Fruit fly (Drosophila melanogaster) whole organism, embryonic: ENCODE results near the gene CG14664.

Source experiments
- Asciz ChIP-seq: fragments of 200-800 bp; sonication (Bioruptor generic); optimal IDR thresholded peaks from 2 replicates; lab custom pipeline; 2017; ENCODE audit warnings: missing biosample characterization, mild to moderate bottlenecking, missing genetic modification characterization, missing genetic modification reagents
- Awh ChIP-seq: fragments of 200-800 bp; sonication (Bioruptor generic); IDR thresholded peaks from 2 replicates; pipeline ENCODE4, ENCODE4 v1.3.6; 2022; ENCODE audit warnings: missing biosample characterization, missing genetic modification characterization
- Bteb2 ChIP-seq: fragments of 200-800 bp; sonication (Bioruptor generic); optimal IDR thresholded peaks from 2 replicates; lab custom pipeline; 2016; ENCODE audit warnings: missing biosample characterization, missing genetic modification characterization
- CG10462 ChIP-seq: fragments of 200-800 bp; sonication (Bioruptor generic); optimal IDR thresholded peaks from 2 replicates; lab custom pipeline; 2016; ENCODE audit warnings: missing biosample characterization, missing genetic modification characterization
- CG12236 ChIP-seq: fragments of 200-800 bp; sonication (Bioruptor generic); optimal IDR thresholded peaks from 2 replicates; lab custom pipeline; 2016; ENCODE audit warnings: missing biosample characterization, missing genetic modification characterization
- CG13287 ChIP-seq: fragments of 200-800 bp; sonication (Bioruptor generic); IDR thresholded peaks from 2 replicates; pipeline ENCODE4 v1.3.6; 2022; ENCODE audit warnings: missing biosample characterization, missing genetic modification characterization; ENCODE audit not compliant: partially characterized antibody
- CG13296 ChIP-seq: fragments of 200-800 bp; sonication (Bioruptor generic); optimal IDR thresholded peaks from 3 replicates; lab custom pipeline; 2018; ENCODE audit warnings: missing biosample characterization, mild to moderate bottlenecking, missing genetic modification characterization
- CG14441 ChIP-seq: fragments of 200-800 bp; sonication (Bioruptor generic); IDR thresholded peaks from 2 replicates; pipeline ENCODE4 v1.3.6; 2022; ENCODE audit warnings: missing biosample characterization, missing genetic modification characterization
- CG14860 ChIP-seq: fragments of 200-800 bp; sonication (Bioruptor generic); IDR thresholded peaks from 3 replicates; pipeline ENCODE4 v1.3.6; 2022; ENCODE audit warnings: missing biosample characterization, missing genetic modification characterization; ENCODE audit not compliant: partially characterized antibody
- CG16779 ChIP-seq: fragments of 200-800 bp; sonication (Bioruptor generic); IDR thresholded peaks from 2 replicates; pipeline ENCODE4 v1.3.6; 2022; ENCODE audit warnings: missing biosample characterization, missing genetic modification characterization
- CG17802 ChIP-seq: fragments of 200-800 bp; sonication (Bioruptor generic); optimal IDR thresholded peaks from 2 replicates; lab custom pipeline; 2018; ENCODE audit warnings: missing biosample characterization, mild to moderate bottlenecking, missing genetic modification characterization, moderate library complexity
- CG18011 ChIP-seq: fragments of 200-800 bp; sonication (Bioruptor generic); optimal IDR thresholded peaks from 2 replicates; lab custom pipeline; 2017; ENCODE audit warnings: missing biosample characterization, missing genetic modification characterization, mild to moderate bottlenecking, moderate library complexity, missing genotype
- CG2129 ChIP-seq: fragments of 200-800 bp; sonication (Bioruptor generic); IDR thresholded peaks from 2 replicates; pipeline ENCODE4 v1.3.6; 2022; ENCODE audit warnings: missing biosample characterization, missing genetic modification characterization; ENCODE audit not compliant: partially characterized antibody
- CG4617 ChIP-seq: fragments of 200-800 bp; sonication (Bioruptor generic); optimal IDR thresholded peaks from 3 replicates; lab custom pipeline; 2016; ENCODE audit warnings: missing biosample characterization, missing genetic modification characterization, borderline replicate concordance
- CG5180 ChIP-seq: fragments of 200-800 bp; sonication (Bioruptor generic); optimal IDR thresholded peaks from 3 replicates; lab custom pipeline; 2017; ENCODE audit warnings: missing biosample characterization, missing genetic modification characterization, mild to moderate bottlenecking, moderate library complexity, missing genetic modification reagents
- CG6683 ChIP-seq: fragments of 200-800 bp; sonication (Bioruptor generic); optimal IDR thresholded peaks from 2 replicates; lab custom pipeline; 2017; ENCODE audit warnings: missing biosample characterization, mild to moderate bottlenecking, missing genetic modification characterization, missing genetic modification reagents
- CG8359 ChIP-seq: fragments of 200-800 bp; sonication (Bioruptor generic); optimal IDR thresholded peaks from 2 replicates; lab custom pipeline; 2017; ENCODE audit warnings: missing biosample characterization, mild to moderate bottlenecking, missing genetic modification characterization, borderline replicate concordance
- CG8388 ChIP-seq: fragments of 200-800 bp; sonication (Bioruptor generic); optimal IDR thresholded peaks from 2 replicates; lab custom pipeline; 2019; ENCODE audit warnings: missing biosample characterization, mild to moderate bottlenecking, missing genetic modification characterization, moderate library complexity
- CG9437 ChIP-seq: fragments of 200-800 bp; sonication (Bioruptor generic); optimal IDR thresholded peaks from 2 replicates; lab custom pipeline; 2018; ENCODE audit warnings: missing biosample characterization, mild to moderate bottlenecking, missing genetic modification characterization
- Dfd ChIP-seq, 2 experiments: fragments of >200 bp; optimal IDR thresholded peaks; 2 replicates each; lab custom pipeline; 2017; ENCODE audit warnings: missing biosample characterization in 2 of 2, missing genetic modification characterization in 2 of 2
- GATAe ChIP-seq: fragments of 200-800 bp; sonication (Bioruptor generic); conservative IDR thresholded peaks from 2 replicates; pipeline ENCODE4 v1.3.6; 2022; ENCODE audit warnings: missing biosample characterization, missing genetic modification characterization
- HLH3B ChIP-seq: fragments of 200-800 bp; sonication (Bioruptor generic); IDR thresholded peaks from 2 replicates; pipeline ENCODE4 v1.3.6; 2022; ENCODE audit warnings: missing biosample characterization, missing genetic modification characterization
- Hmr ChIP-seq: fragments of 200-800 bp; sonication (Bioruptor generic); optimal IDR thresholded peaks from 3 replicates; lab custom pipeline; 2017; ENCODE audit warnings: mild to moderate bottlenecking, missing biosample characterization, missing genetic modification reagents, missing genetic modification characterization
- Hr78 ChIP-seq, 2 experiments: fragments of 200-800 bp in 1 of 2; fragments of >200 bp in 1 of 2; sonication (Bioruptor generic) in 1 of 2; optimal IDR thresholded peaks; 2 replicates each; lab custom pipeline; 2017 to 2019; ENCODE audit warnings: missing biosample characterization in 2 of 2, missing genetic modification characterization in 2 of 2, mild to moderate bottlenecking in 1 of 2, moderate library complexity in 1 of 2
- Oli ChIP-seq: fragments of 200-800 bp; sonication (Bioruptor generic); optimal IDR thresholded peaks from 2 replicates; lab custom pipeline; 2018; ENCODE audit warnings: missing biosample characterization, mild to moderate bottlenecking, missing genetic modification characterization, moderate library complexity
- PHDP ChIP-seq: fragments of 200-800 bp; sonication (Bioruptor generic); optimal IDR thresholded peaks from 3 replicates; lab custom pipeline; 2018; ENCODE audit warnings: missing biosample characterization, mild to moderate bottlenecking, missing genetic modification characterization, moderate library complexity
- Pdp1 ChIP-seq, 2 experiments: fragments of 200-800 bp; sonication (Bioruptor generic); optimal IDR thresholded peaks; 3 replicates each; lab custom pipeline; 2016; ENCODE audit warnings: missing biosample characterization in 2 of 2, missing genetic modification characterization in 2 of 2, mild to moderate bottlenecking in 1 of 2, moderate library complexity in 1 of 2
- Vsx1 ChIP-seq: fragments of 200-800 bp; sonication (Bioruptor generic); optimal IDR thresholded peaks from 2 replicates; lab custom pipeline; 2017; ENCODE audit warnings: missing biosample characterization, mild to moderate bottlenecking, missing genetic modification characterization, missing genetic modification reagents
- bsh ChIP-seq, 2 experiments: fragments of 200-800 bp; sonication (Bioruptor generic); optimal IDR thresholded peaks; 2 replicates each; lab custom pipeline; 2017 to 2018; ENCODE audit warnings: mild to moderate bottlenecking in 2 of 2, missing biosample characterization in 2 of 2, missing genetic modification characterization in 2 of 2, moderate library complexity in 1 of 2
- chinmo ChIP-seq: fragments of 200-800 bp; sonication (Bioruptor generic); IDR thresholded peaks from 4 replicates; pipeline ENCODE4 v1.3.6; 2022; ENCODE audit warnings: missing biosample characterization, missing genetic modification characterization; ENCODE audit not compliant: partially characterized antibody
- dan ChIP-seq: fragments of 200-800 bp; sonication (Bioruptor generic); IDR thresholded peaks from 2 replicates; pipeline ENCODE4 v1.3.6; 2022; ENCODE audit warnings: missing biosample characterization, missing genetic modification characterization
- ftz-f1 ChIP-seq: fragments of 200-800 bp; sonication (Bioruptor generic); optimal IDR thresholded peaks from 2 replicates; lab custom pipeline; 2016; ENCODE audit warnings: missing biosample characterization, missing genetic modification characterization
- grn ChIP-seq: fragments of 200-800 bp; sonication (Bioruptor generic); optimal IDR thresholded peaks from 3 replicates; lab custom pipeline; 2017; ENCODE audit warnings: missing biosample characterization, missing genetic modification characterization
- insv ChIP-seq, 2 experiments: fragments of 200-800 bp; sonication (Bioruptor generic); optimal IDR thresholded peaks; 3 replicates each; lab custom pipeline; 2016 to 2018; ENCODE audit warnings: missing biosample characterization in 2 of 2, missing genetic modification characterization in 2 of 2
- kni ChIP-seq: fragments of 200-800 bp; sonication (Bioruptor generic); optimal IDR thresholded peaks from 3 replicates; lab custom pipeline; 2017; ENCODE audit warnings: mild to moderate bottlenecking, missing biosample characterization, missing genetic modification reagents, missing genetic modification characterization
- mam ChIP-seq: fragments of 200-800 bp; sonication (Bioruptor generic); optimal IDR thresholded peaks from 3 replicates; lab custom pipeline; 2016; ENCODE audit warnings: missing biosample characterization, missing genetic modification characterization
- oc ChIP-seq: fragments of 200-800 bp; sonication (Bioruptor generic); optimal IDR thresholded peaks from 2 replicates; lab custom pipeline; 2018; ENCODE audit warnings: missing biosample characterization, mild to moderate bottlenecking, missing genetic modification characterization, moderate library complexity
- sd ChIP-seq: fragments of 200-800 bp; sonication (Bioruptor generic); optimal IDR thresholded peaks from 3 replicates; lab custom pipeline; 2018; ENCODE audit warnings: missing biosample characterization, mild to moderate bottlenecking, missing genetic modification characterization, moderate library complexity
- sens ChIP-seq: fragments of 200-800 bp; sonication (Bioruptor generic); peaks from one replicate; lab custom pipeline; 2016; ENCODE audit warnings: missing biosample characterization, missing genetic modification characterization
- sima ChIP-seq: fragments of 200-800 bp; sonication (Bioruptor generic); optimal IDR thresholded peaks from 2 replicates; lab custom pipeline; 2016; ENCODE audit warnings: missing biosample characterization, missing genetic modification characterization
- tll ChIP-seq, 2 experiments: fragments of 200-800 bp in 1 of 2; fragments of >200 bp in 1 of 2; sonication (Bioruptor generic) in 1 of 2; optimal IDR thresholded peaks; 2 replicates each; lab custom pipeline; 2017 to 2019; ENCODE audit warnings: missing biosample characterization in 2 of 2, missing genetic modification characterization in 2 of 2, mild to moderate bottlenecking in 1 of 2, moderate library complexity in 1 of 2
- tx ChIP-seq: fragments of 200-800 bp; sonication (Bioruptor generic); optimal IDR thresholded peaks from 2 replicates; lab custom pipeline; 2016; ENCODE audit warnings: missing biosample characterization, missing genetic modification characterization
- z ChIP-seq: fragments of 200-800 bp; sonication (Bioruptor generic); IDR thresholded peaks from 3 replicates; pipeline ENCODE4 v1.3.6; 2022; ENCODE audit warnings: missing biosample characterization, missing genetic modification characterization
- zen ChIP-seq: fragments of 200-800 bp; sonication (Bioruptor generic); optimal IDR thresholded peaks from 3 replicates; lab custom pipeline; 2018; ENCODE audit warnings: missing biosample characterization, mild to moderate bottlenecking, missing genetic modification characterization, moderate library complexity

CG14664 gene

DNA sequence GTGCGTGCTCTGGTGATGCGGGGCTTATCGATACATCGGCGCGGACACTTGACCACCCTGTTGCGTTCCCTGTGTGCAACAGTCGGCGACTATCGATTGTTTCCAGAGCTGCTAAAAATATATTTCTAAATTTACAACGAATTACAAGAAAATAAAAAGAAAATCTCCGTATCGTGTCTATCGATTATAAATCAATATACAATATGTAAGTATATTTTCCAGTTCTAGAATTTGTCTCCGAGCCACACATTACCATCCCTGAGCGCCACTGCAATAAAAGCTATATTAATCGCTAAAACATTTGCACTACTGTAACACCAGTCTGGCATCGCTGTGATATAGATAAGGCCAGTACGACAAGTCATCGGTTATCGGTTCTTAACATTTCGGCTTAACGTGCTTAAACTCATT is 8.3 kb downstream of the CG14664 start, which contains the start of the genes Kat60 and Mms19 (continued):
- peak; percentile 33 for TF ChIP-seq kni (GFP tag; lab: Kevin White, UChicago)
- no peak for TF ChIP-seq bsh (GFP tag; optimal IDR thresholded peaks at IDR 0.05; lab: Kevin White, UChicago)
- TF ChIP-seq Asciz: no peak
- peak; percentile 39; the same call in 1 of the 2 replicates for TF ChIP-seq HLH3B
- TF ChIP-seq GATAe: peak; percentile 78
- TF ChIP-seq chinmo (GFP tag; lab: Robert Waterston, UW): peak; percentile 36; the same call in 2 of the 4 replicates
- peak; percentile 7 for TF ChIP-seq CG18011
- TF ChIP-seq CG12236: no peak
- no peak for TF ChIP-seq CG9437 (GFP tag; lab: Kevin White, UChicago)
- peak; percentile 60 for TF ChIP-seq tx (GFP tag; lab: Kevin White, UChicago)
- no peak for TF ChIP-seq CG5180 (GFP tag; lab: Kevin White, UChicago)
- no peak for TF ChIP-seq CG13296 (GFP tag; lab: Kevin White, UChicago)
- no peak for TF ChIP-seq Dfd (GFP tag; optimal IDR thresholded peaks at IDR 0.05; lab: Kevin White, UChicago)
- TF ChIP-seq CG2129 (GFP tag; lab: Robert Waterston, UW): peak; percentile 88
- TF ChIP-seq dan: no peak
- no peak for TF ChIP-seq ftz-f1
- peak; percentile 77 for TF ChIP-seq Hmr
- TF ChIP-seq, all 482 proteins: peak for 294

DNA sequence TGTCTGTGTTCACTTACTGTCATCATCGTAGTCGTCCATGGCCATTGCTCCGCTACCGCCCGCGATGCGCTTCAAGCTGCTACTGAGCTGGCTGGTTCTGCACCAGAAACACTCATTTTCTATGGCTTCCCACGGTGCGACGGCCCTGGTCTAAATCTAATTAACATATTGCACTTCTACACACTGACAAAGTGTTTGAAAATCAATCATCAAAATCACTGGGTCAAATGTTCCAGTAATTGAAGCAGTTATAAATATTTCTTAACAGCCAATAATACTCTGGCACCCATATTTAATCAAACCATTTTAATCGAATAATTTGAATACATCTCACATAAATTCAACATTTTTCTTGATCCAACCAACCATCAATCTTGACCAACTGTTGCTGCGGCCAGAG is 13.3 kb downstream of the CG14664 start, which contains the start of gene rtp:
Gene rtp (minus strand): TSS at position 101 of the 400 bp plus-strand sequence.
- TF ChIP-seq Awh (GFP tag; lab: Robert Waterston, UW) (no peak), CG6683 (GFP tag; lab: Kevin White, UChicago) (no peak), CG14441 (no peak), CG16779 (GFP tag; lab: Robert Waterston, UW) (no peak)

DNA sequence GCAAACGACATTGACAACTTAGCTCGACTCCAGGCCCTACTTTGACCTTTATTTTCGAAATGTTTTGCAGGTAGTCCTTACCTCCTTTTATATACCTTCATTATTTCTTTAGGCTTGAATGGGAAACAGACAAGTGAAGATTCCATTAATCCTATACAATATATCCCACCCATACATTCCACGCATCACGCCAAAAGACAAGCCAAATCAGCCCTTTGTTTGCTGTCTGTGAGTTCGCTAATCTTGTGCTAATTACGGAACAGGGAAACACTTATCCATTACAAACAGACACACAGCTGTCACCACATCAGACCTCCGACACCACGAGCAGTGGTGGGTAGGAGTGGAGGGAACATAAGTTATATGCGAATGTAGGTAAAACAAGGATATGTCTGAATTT is 16.8 kb downstream of the CG14664 start, which contains the start of gene CG33293:
Gene CG33293 (minus strand): TSS at position 15 of the 400 bp plus-strand sequence.
- TF ChIP-seq tll (GFP tag; optimal IDR thresholded peaks at IDR 0.05; lab: Kevin White, UChicago) (peak in 1 of 2 experiments; percentile 58), sens (GFP tag; lab: Kevin White, UChicago) (peak; percentile 13), sima (no peak), PHDP (tag; lab: Kevin White, UChicago) (no peak), GATAe (no peak), zen (tag; lab: Kevin White, UChicago) (peak; percentile 66), Bteb2 (GFP tag; lab: Kevin White, UChicago) (no peak)

dm6 chr3R:5246950-5247349 is 23.0 kb downstream of the CG14664 start:
- no peak for TF ChIP-seq insv (GFP tag; optimal IDR thresholded peaks at IDR 0.05; lab: Kevin White, UChicago)
- TF ChIP-seq CG4617 (GFP tag; lab: Kevin White, UChicago): no peak
- TF ChIP-seq grn (GFP tag; lab: Kevin White, UChicago): peak; percentile 53
- peak in 1 of 2 experiments; percentile 39 for TF ChIP-seq Hr78 (GFP tag; optimal IDR thresholded peaks at IDR 0.05; lab: Kevin White, UChicago)
- peak; percentile 52 for TF ChIP-seq oc (tag; lab: Kevin White, UChicago)
- no peak for TF ChIP-seq CG10462
- TF ChIP-seq sd: peak; percentile 43
- no peak for TF ChIP-seq CG14860 (GFP tag; lab: Robert Waterston, UW)
- no peak for TF ChIP-seq Vsx1 (GFP tag; lab: Kevin White, UChicago)
- TF ChIP-seq CG17802 (tag; lab: Kevin White, UChicago): no peak
- no peak for TF ChIP-seq CG8359 (GFP tag; lab: Kevin White, UChicago)
- TF ChIP-seq chinmo (GFP tag; lab: Robert Waterston, UW): peak; percentile 93; the same call in 3 of the 4 replicates
- TF ChIP-seq Pdp1 (GFP tag; optimal IDR thresholded peaks at IDR 0.05; lab: Kevin White, UChicago): peak in 1 of 2 experiments; percentile 86
- TF ChIP-seq mam (GFP tag; lab: Kevin White, UChicago): no peak
- 0 out of 2 replicates have a peak, but pooled peaks have one; percentile 4 for TF ChIP-seq CG13287
- TF ChIP-seq z: peak; percentile 62; the same call in 1 of the 3 replicates
- TF ChIP-seq CG8388 (GFP tag; lab: Kevin White, UChicago): no peak
- TF ChIP-seq Oli (tag; lab: Kevin White, UChicago): no peak
